Fruit fly (Drosophila melanogaster) whole organism, embryonic: ENCODE data around the gene CG6340.

Source experiments
- Aef1 ChIP-seq: fragments of 200-800 bp; sonication (Bioruptor generic); IDR thresholded peaks from 3 replicates; pipeline ENCODE4 v1.3.6; 2022; ENCODE audit warnings: missing biosample characterization, missing genetic modification characterization
- Antp ChIP-seq: fragments of 200-800 bp; sonication (Bioruptor generic); optimal IDR thresholded peaks from 3 replicates; lab custom pipeline; 2016; ENCODE audit warnings: missing biosample characterization, missing genetic modification characterization
- CG10462 ChIP-seq: fragments of 200-800 bp; sonication (Bioruptor generic); optimal IDR thresholded peaks from 2 replicates; lab custom pipeline; 2016; ENCODE audit warnings: missing biosample characterization, missing genetic modification characterization
- CG11456 ChIP-seq: fragments of 200-800 bp; sonication (Bioruptor generic); IDR thresholded peaks from 3 replicates; pipeline ENCODE4 v1.3.6; 2022; ENCODE audit warnings: missing biosample characterization, missing genetic modification characterization
- CG11504 ChIP-seq: fragments of 200-800 bp; sonication (Bioruptor generic); optimal IDR thresholded peaks from 3 replicates; lab custom pipeline; 2019; ENCODE audit warnings: missing biosample characterization, mild to moderate bottlenecking, missing genetic modification characterization, moderate library complexity
- CG12769 ChIP-seq: fragments of 200-800 bp; sonication (Bioruptor generic); optimal IDR thresholded peaks from 2 replicates; lab custom pipeline; 2019; ENCODE audit warnings: missing biosample characterization, mild to moderate bottlenecking, missing genetic modification characterization, moderate library complexity
- CG14667 ChIP-seq: fragments of 200-800 bp; sonication (Bioruptor generic); IDR thresholded peaks from 2 replicates; pipeline ENCODE4 v1.3.6; 2022; ENCODE audit warnings: missing biosample characterization, missing genetic modification characterization
- CG15269 ChIP-seq: fragments of 200-800 bp; sonication (Bioruptor generic); optimal IDR thresholded peaks from 2 replicates; lab custom pipeline; 2018; ENCODE audit warnings: missing biosample characterization, mild to moderate bottlenecking, missing genetic modification characterization, moderate library complexity
- CG15514 ChIP-seq: fragments of 200-800 bp; sonication (Bioruptor generic); optimal IDR thresholded peaks from 3 replicates; lab custom pipeline; 2017; ENCODE audit warnings: missing biosample characterization, missing genetic modification characterization, mild to moderate bottlenecking, moderate library complexity, missing genetic modification reagents
- CG16813 ChIP-seq: fragments of 200-800 bp; sonication (Bioruptor generic); IDR thresholded peaks from 3 replicates; pipeline ENCODE4 v1.3.6; 2022; ENCODE audit warnings: missing biosample characterization, missing genetic modification characterization; ENCODE audit not compliant: partially characterized antibody
- CG16863 ChIP-seq: fragments of 200-800 bp; sonication (Bioruptor generic); optimal IDR thresholded peaks from 3 replicates; lab custom pipeline; 2016; ENCODE audit warnings: missing biosample characterization, missing genetic modification characterization
- CG18011 ChIP-seq: fragments of 200-800 bp; sonication (Bioruptor generic); optimal IDR thresholded peaks from 2 replicates; lab custom pipeline; 2017; ENCODE audit warnings: missing biosample characterization, missing genetic modification characterization, mild to moderate bottlenecking, moderate library complexity, missing genotype
- CG2120 ChIP-seq: fragments of 200-800 bp; sonication (Bioruptor generic); optimal IDR thresholded peaks from 3 replicates; lab custom pipeline; 2016; ENCODE audit warnings: missing biosample characterization, missing genetic modification characterization
- CG31441 ChIP-seq: fragments of 200-800 bp; sonication (Bioruptor generic); IDR thresholded peaks from 2 replicates; pipeline ENCODE4 v1.3.6; 2022; ENCODE audit warnings: missing biosample characterization, missing genetic modification characterization
- CG3163 ChIP-seq: fragments of 200-800 bp; sonication (Bioruptor generic); optimal IDR thresholded peaks from 3 replicates; lab custom pipeline; 2016; ENCODE audit warnings: missing biosample characterization, missing genetic modification characterization
- CG4328 ChIP-seq: fragments of 200-800 bp; sonication (Bioruptor generic); optimal IDR thresholded peaks from 3 replicates; lab custom pipeline; 2017; ENCODE audit warnings: missing biosample characterization, missing genetic modification reagents, missing genetic modification characterization
- CG6813 ChIP-seq: fragments of 200-800 bp; sonication (Bioruptor generic); optimal IDR thresholded peaks from 2 replicates; lab custom pipeline; 2017; ENCODE audit warnings: missing biosample characterization, missing genetic modification characterization, mild to moderate bottlenecking, moderate library complexity, missing genetic modification reagents
- CG9437 ChIP-seq: fragments of 200-800 bp; sonication (Bioruptor generic); optimal IDR thresholded peaks from 2 replicates; lab custom pipeline; 2018; ENCODE audit warnings: missing biosample characterization, mild to moderate bottlenecking, missing genetic modification characterization
- D ChIP-seq, 2 experiments: fragments of 200-800 bp in 1 of 2; fragments of >200 bp in 1 of 2; sonication (Bioruptor generic) in 1 of 2; optimal IDR thresholded peaks; 2 replicates in 1 of 2; 3 replicates in 1 of 2; lab custom pipeline; 2017; ENCODE audit warnings: mild to moderate bottlenecking in 1 of 2, missing biosample characterization in 1 of 2, missing genetic modification characterization in 1 of 2, missing genetic modification reagents in 1 of 2
- Dll ChIP-seq: fragments of 200-800 bp; sonication (Bioruptor generic); IDR thresholded peaks from 4 replicates; pipeline ENCODE4 v1.3.6; 2022; ENCODE audit warnings: missing biosample characterization, missing genetic modification characterization; ENCODE audit not compliant: partially characterized antibody
- Drgx ChIP-seq: fragments of 200-800 bp; sonication (Bioruptor generic); IDR thresholded peaks from 2 replicates; pipeline ENCODE4 v1.3.6; 2022; ENCODE audit warnings: missing biosample characterization, missing genetic modification characterization
- ERR ChIP-seq: fragments of 200-800 bp; sonication (Bioruptor generic); optimal IDR thresholded peaks from 2 replicates; lab custom pipeline; 2016; ENCODE audit warnings: missing biosample characterization, missing genetic modification characterization
- Ets97D ChIP-seq: fragments of 200-800 bp; sonication (Bioruptor generic); optimal IDR thresholded peaks from 3 replicates; lab custom pipeline; 2016; ENCODE audit warnings: missing biosample characterization, missing genetic modification characterization
- HHEX ChIP-seq: fragments of 200-800 bp; sonication (Bioruptor generic); optimal IDR thresholded peaks from 3 replicates; lab custom pipeline; 2017; ENCODE audit warnings: missing biosample characterization, mild to moderate bottlenecking, missing genetic modification characterization, missing genetic modification reagents
- HLH4C ChIP-seq: fragments of 200-800 bp; sonication (Bioruptor generic); IDR thresholded peaks from 3 replicates; pipeline ENCODE4 v1.3.6; 2022; ENCODE audit warnings: missing biosample characterization, missing genetic modification characterization; ENCODE audit not compliant: partially characterized antibody
- Hr39 ChIP-seq: fragments of >200 bp; optimal IDR thresholded peaks from 2 replicates; lab custom pipeline; 2017
- Jarid2 ChIP-seq: fragments of 200-800 bp; sonication (Bioruptor generic); optimal IDR thresholded peaks from 3 replicates; lab custom pipeline; 2017; ENCODE audit warnings: mild to moderate bottlenecking, missing biosample characterization, missing genetic modification reagents, missing genetic modification characterization
- Med ChIP-seq: fragments of 200-800 bp; sonication (Bioruptor generic); peaks from one replicate; lab custom pipeline; 2016; ENCODE audit warnings: missing biosample characterization, missing genetic modification characterization, mild to moderate bottlenecking, inconsistent platforms, moderate library complexity
- Meics ChIP-seq: fragments of 200-800 bp; sonication (Bioruptor generic); optimal IDR thresholded peaks from 2 replicates; lab custom pipeline; 2017; ENCODE audit warnings: missing biosample characterization, mild to moderate bottlenecking, missing genetic modification characterization
- bigmax ChIP-seq: fragments of 200-800 bp; sonication (Bioruptor generic); optimal IDR thresholded peaks from 2 replicates; lab custom pipeline; 2018; ENCODE audit warnings: missing biosample characterization, mild to moderate bottlenecking, missing genetic modification characterization
- cg ChIP-seq: fragments of 200-800 bp; sonication (Bioruptor generic); optimal IDR thresholded peaks from 3 replicates; lab custom pipeline; 2019; ENCODE audit warnings: missing biosample characterization, mild to moderate bottlenecking, missing genetic modification characterization, moderate library complexity
- chif ChIP-seq, 2 experiments: fragments of 200-800 bp; sonication (Bioruptor generic); optimal IDR thresholded peaks; 3 replicates each; lab custom pipeline; 2016; ENCODE audit warnings: missing biosample characterization in 2 of 2, missing genetic modification characterization in 2 of 2
- croc ChIP-seq: fragments of 200-800 bp; sonication (Bioruptor generic); conservative IDR thresholded peaks from 3 replicates; pipeline ENCODE4 v1.3.6; 2022; ENCODE audit warnings: missing biosample characterization, missing genetic modification characterization
- crol ChIP-seq: fragments of 200-800 bp; sonication (Bioruptor generic); IDR thresholded peaks from 2 replicates; pipeline ENCODE4 v1.3.6; 2022; ENCODE audit warnings: missing biosample characterization, missing genetic modification characterization
- dysf ChIP-seq: fragments of 200-800 bp; sonication (Bioruptor generic); IDR thresholded peaks from 3 replicates; pipeline ENCODE4 v1.3.6; 2022; ENCODE audit warnings: missing biosample characterization, missing genetic modification characterization
- ewg ChIP-seq: fragments of 200-800 bp; sonication (Bioruptor generic); optimal IDR thresholded peaks from 3 replicates; lab custom pipeline; 2017; ENCODE audit warnings: mild to moderate bottlenecking, missing biosample characterization, missing genetic modification reagents, missing genetic modification characterization
- gt ChIP-seq: fragments of 200-800 bp; sonication (Bioruptor generic); IDR thresholded peaks from 2 replicates; pipeline ENCODE4 v1.3.6; 2022; ENCODE audit warnings: missing biosample characterization, missing genetic modification characterization
- hkb ChIP-seq, 2 experiments: fragments of 200-800 bp in 1 of 2; fragments of >200 bp in 1 of 2; sonication (Bioruptor generic) in 1 of 2; IDR thresholded peaks in 1 of 2; optimal IDR thresholded peaks in 1 of 2; 2 replicates each; pipeline versions ENCODE4 v1.3.6 to Lab custom; 2017 to 2022; ENCODE audit warnings: missing biosample characterization in 1 of 2, missing genetic modification characterization in 1 of 2
- mld ChIP-seq: fragments of 200-800 bp; sonication (Bioruptor generic); IDR thresholded peaks from 3 replicates; pipeline ENCODE4 v1.3.6; 2022; ENCODE audit warnings: missing biosample characterization, missing genetic modification characterization; ENCODE audit not compliant: partially characterized antibody
- nmo ChIP-seq: fragments of 200-800 bp; sonication (Bioruptor generic); optimal IDR thresholded peaks from 2 replicates; lab custom pipeline; 2018; ENCODE audit warnings: missing biosample characterization, mild to moderate bottlenecking, missing genetic modification characterization, moderate library complexity
- phol ChIP-seq: fragments of 200-800 bp; sonication (Bioruptor generic); optimal IDR thresholded peaks from 3 replicates; lab custom pipeline; 2018; ENCODE audit warnings: missing biosample characterization, mild to moderate bottlenecking, missing genetic modification characterization, moderate library complexity
- prd ChIP-seq, 3 experiments: fragments of >200 bp in 2 of 3; fragments of 200-800 bp in 1 of 3; sonication (Bioruptor generic) in 1 of 3; optimal IDR thresholded peaks in 2 of 3; IDR thresholded peaks in 1 of 3; 2 replicates in 2 of 3; 3 replicates in 1 of 3; pipeline versions ENCODE4 v1.3.6 to Lab custom; 2017 to 2022; ENCODE audit warnings: missing biosample characterization in 1 of 3, missing genetic modification characterization in 1 of 3
- rib ChIP-seq: fragments of 200-800 bp; sonication (Bioruptor generic); IDR thresholded peaks from 2 replicates; pipeline ENCODE4 v1.3.6; 2022; ENCODE audit warnings: missing biosample characterization, missing genetic modification characterization
- sd ChIP-seq: fragments of 200-800 bp; sonication (Bioruptor generic); optimal IDR thresholded peaks from 3 replicates; lab custom pipeline; 2018; ENCODE audit warnings: missing biosample characterization, mild to moderate bottlenecking, missing genetic modification characterization, moderate library complexity
- slou ChIP-seq: fragments of 200-800 bp; sonication (Bioruptor generic); optimal IDR thresholded peaks from 3 replicates; lab custom pipeline; 2016; ENCODE audit warnings: missing biosample characterization, missing genetic modification characterization
- sr ChIP-seq: fragments of 200-800 bp; sonication (Bioruptor generic); IDR thresholded peaks from 3 replicates; pipeline ENCODE4 v1.3.6; 2022; ENCODE audit warnings: missing biosample characterization, missing genetic modification characterization
- zen2 ChIP-seq: fragments of 200-800 bp; sonication (Bioruptor generic); IDR thresholded peaks from 3 replicates; pipeline ENCODE4 v1.3.6; 2022; ENCODE audit warnings: missing biosample characterization, missing genetic modification characterization; ENCODE audit not compliant: partially characterized antibody

CG6340 gene

DNA sequence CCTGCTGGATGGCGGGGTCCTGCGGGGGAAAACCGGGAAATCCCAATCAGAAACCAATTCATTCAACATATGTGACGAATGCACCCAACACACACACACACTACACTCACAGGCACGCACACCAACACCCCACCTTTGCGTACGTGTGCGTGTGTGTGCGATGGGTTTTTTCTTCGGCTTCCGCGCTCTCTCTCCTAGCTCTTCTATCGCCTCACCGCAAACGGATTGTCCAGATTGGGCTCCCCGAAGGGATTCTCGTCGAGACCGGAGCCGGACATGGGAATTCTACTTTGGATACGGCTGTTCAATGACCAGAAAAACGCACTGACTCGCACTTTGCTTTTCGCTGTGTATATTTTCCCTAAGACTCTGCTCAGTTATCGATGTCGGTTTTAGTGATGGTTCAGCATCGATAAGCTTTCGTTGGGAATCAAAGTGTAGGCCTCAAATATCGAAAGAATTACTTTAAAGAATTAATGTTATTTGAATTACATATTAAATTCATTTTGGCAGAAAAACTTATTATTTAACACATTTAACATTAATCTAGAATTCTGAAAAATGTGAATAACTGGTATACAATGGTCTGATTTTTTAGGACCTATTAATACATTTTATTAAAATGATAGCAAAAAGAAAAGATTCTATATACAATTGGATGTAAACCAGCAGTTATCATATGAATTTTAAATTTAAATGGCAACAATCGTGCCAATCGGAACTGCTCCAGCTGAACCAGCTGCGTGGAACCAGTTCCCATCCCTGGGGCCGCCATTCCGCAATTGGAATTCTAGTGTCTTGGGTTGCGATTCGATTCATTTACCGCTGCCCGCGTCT is 32.5 kb upstream of the CG6340 start, which contains the start of the genes Scamp and Ahcy (continued):
- TF ChIP-seq CG16863 (GFP tag; lab: Kevin White, UChicago) (no peak), CG3163 (GFP tag; lab: Kevin White, UChicago) (no peak), crol (peak; percentile 46), zen2 (GFP tag; lab: Robert Waterston, UW) (no peak), bigmax (GFP tag; lab: Kevin White, UChicago) (no peak), CG15269 (tag; lab: Kevin White, UChicago) (peak; percentile 17), CG10462 (GFP tag; lab: Kevin White, UChicago) (no peak), CG15514 (peak; percentile 99), Ets97D (GFP tag; lab: Kevin White, UChicago) (peak; percentile 15), ewg (GFP tag; lab: Kevin White, UChicago) (no peak), prd (optimal IDR thresholded peaks at IDR 0.05; lab: Kevin White, UChicago) (no peak), prd (GFP tag; IDR thresholded peaks at IDR 0.05; lab: Robert Waterston, UW) (no peak), sr (GFP tag; lab: Robert Waterston, UW) (no peak), CG2120 (GFP tag; lab: Kevin White, UChicago) (peak; percentile 37), CG31441 (0 out of 2 replicates have a peak, but pooled peaks have one; percentile 30), CG9437 (GFP tag; lab: Kevin White, UChicago) (peak; percentile 14), croc (GFP tag; lab: Robert Waterston, UW) (no peak), Meics (peak; percentile 59), CG14667 (GFP tag; lab: Robert Waterston, UW) (no peak), phol (tag; lab: Kevin White, UChicago) (peak; percentile 76), CG18011 (peak; percentile 39), Antp (GFP tag; lab: Kevin White, UChicago) (no peak), CG16813 (GFP tag; lab: Robert Waterston, UW) (peak; percentile 48; the same call in 2 of the 3 replicates), rib (GFP tag; lab: Robert Waterston, UW) (no peak), hkb (optimal IDR thresholded peaks at IDR 0.05; lab: Kevin White, UChicago) (no peak), hkb (GFP tag; IDR thresholded peaks at IDR 0.05; lab: Robert Waterston, UW) (no peak), CG12769 (tag; lab: Kevin White, UChicago) (peak; percentile 15), mld (GFP tag; lab: Robert Waterston, UW) (no peak), HLH4C (GFP tag; lab: Robert Waterston, UW) (peak; percentile 60; the same call in 2 of the 3 replicates), D (optimal IDR thresholded peaks at IDR 0.05; lab: Kevin White, UChicago) (no peak), D (GFP tag; optimal IDR thresholded peaks at IDR 0.05; lab: Kevin White, UChicago) (no peak), CG4328 (GFP tag; lab: Kevin White, UChicago) (no peak), slou (GFP tag; lab: Kevin White, UChicago) (no peak), gt (GFP tag; lab: Robert Waterston, UW) (no peak), dysf (no peak), nmo (peak; percentile 44), Jarid2 (GFP tag; lab: Kevin White, UChicago) (no peak), chif (GFP tag; optimal IDR thresholded peaks at IDR 0.05; lab: Kevin White, UChicago) (no peak), cg (GFP tag; lab: Kevin White, UChicago) (peak; percentile 93), CG11504 (tag; lab: Kevin White, UChicago) (peak; percentile 45), sd (tag; lab: Kevin White, UChicago) (peak; percentile 53), Dll (peak; percentile 57; the same call in 2 of the 4 replicates), CG6813 (GFP tag; lab: Kevin White, UChicago) (no peak), Drgx (GFP tag; lab: Robert Waterston, UW) (no peak), HHEX (GFP tag; lab: Kevin White, UChicago) (no peak), ERR (GFP tag; lab: Kevin White, UChicago) (no peak), Aef1 (GFP tag; lab: Robert Waterston, UW) (no peak), CG11456 (GFP tag; lab: Robert Waterston, UW) (no peak), Med (peak; percentile 66), Hr39 (lab: Kevin White, UChicago) (no peak)
